Worm (Caenorhabditis elegans) whole organism, L1 larva: ENCODE data around the gene hsp-60.

Experiments
- C04F5.9 ChIP-seq: sonication (generic microtip); optimal IDR thresholded peaks from 2 replicates; lab custom pipeline; 2016; ENCODE audit warnings: missing genetic modification characterization, missing compliant biosample characterization
- C16A3.4 ChIP-seq: fragments of 150-350 bp; optimal IDR thresholded peaks from 2 replicates; lab custom pipeline; 2014; ENCODE audit warnings: missing biosample characterization, missing genetic modification characterization
- C34B4.2 ChIP-seq: sonication (generic microtip); optimal IDR thresholded peaks from 2 replicates; lab custom pipeline; 2017; ENCODE audit warnings: mild to moderate bottlenecking, missing genetic modification characterization, missing compliant biosample characterization
- F16B12.6 ChIP-seq: fragments of 150-350 bp; optimal IDR thresholded peaks from 2 replicates; lab custom pipeline; 2014; ENCODE audit warnings: missing biosample characterization, missing genetic modification characterization
- Y116A8C.19 ChIP-seq: sonication (generic microtip); optimal IDR thresholded peaks from 2 replicates; lab custom pipeline; 2016; ENCODE audit warnings: missing compliant biosample characterization, missing genetic modification characterization, borderline replicate concordance
- alr-1 ChIP-seq: fragments of 200-800 bp; sonication (Bioruptor generic); optimal IDR thresholded peaks from 2 replicates; lab custom pipeline; 2018; ENCODE audit warnings: borderline replicate concordance, mild to moderate bottlenecking, missing genetic modification characterization, missing compliant biosample characterization
- aly-2 ChIP-seq: fragments of 150-350 bp; optimal IDR thresholded peaks from 2 replicates; lab custom pipeline; 2014; ENCODE audit warnings: missing biosample characterization, missing genetic modification characterization
- ama-1 ChIP-seq: fragments of 150-350 bp; optimal IDR thresholded peaks from 2 replicates; lab custom pipeline; 2014
- ceh-82 ChIP-seq, 3 experiments: fragments of 150-350 bp in 1 of 3; sonication (generic microtip) in 2 of 3; optimal IDR thresholded peaks; 2 replicates each; lab custom pipeline; 2014 to 2017; ENCODE audit warnings: missing biosample characterization in 3 of 3, missing genetic modification characterization in 3 of 3
- ceh-90 ChIP-seq: sonication (generic microtip); optimal IDR thresholded peaks from 2 replicates; lab custom pipeline; 2016; ENCODE audit warnings: missing genetic modification characterization, missing compliant biosample characterization
- dsc-1 ChIP-seq: sonication (generic microtip); optimal IDR thresholded peaks from 2 replicates; lab custom pipeline; 2016; ENCODE audit warnings: mild to moderate bottlenecking, missing genetic modification characterization, missing compliant biosample characterization
- efl-1 ChIP-seq, 4 experiments: fragments of 150-350 bp; optimal IDR thresholded peaks in 3 of 4; peaks in 1 of 4; 1 replicate in 1 of 4; 2 replicates in 3 of 4; lab custom pipeline; 2014; ENCODE audit warnings: missing biosample characterization in 2 of 4, missing genetic modification characterization in 2 of 4, missing genetic modification reagents in 2 of 4
- efl-3 ChIP-seq: fragments of 200-800 bp; sonication (Bioruptor generic); optimal IDR thresholded peaks from 2 replicates; lab custom pipeline; 2018; ENCODE audit warnings: mild to moderate bottlenecking, missing genetic modification characterization, missing compliant biosample characterization
- fkh-4 ChIP-seq: sonication (generic microtip); optimal IDR thresholded peaks from 2 replicates; lab custom pipeline; 2016; ENCODE audit warnings: missing compliant biosample characterization, missing genetic modification characterization, borderline replicate concordance
- fkh-8 ChIP-seq: sonication (generic microtip); optimal IDR thresholded peaks from 2 replicates; lab custom pipeline; 2016; ENCODE audit warnings: mild to moderate bottlenecking, missing genetic modification characterization, missing compliant biosample characterization
- fos-1 ChIP-seq: fragments of 150-350 bp; optimal IDR thresholded peaks from 2 replicates; lab custom pipeline; 2014; ENCODE audit warnings: missing biosample characterization, missing genetic modification characterization
- grh-1 ChIP-seq: fragments of 200-800 bp; sonication (Bioruptor generic); IDR thresholded peaks from 2 replicates; pipeline ENCODE4 v1.3.6; 2022; ENCODE audit warnings: missing genetic modification reagents, missing genetic modification characterization, missing compliant biosample characterization
- hpl-2 ChIP-seq: fragments of 150-350 bp; optimal IDR thresholded peaks from 2 replicates; lab custom pipeline; 2014; ENCODE audit warnings: missing biosample characterization, missing genetic modification reagents, missing genetic modification characterization
- irx-1 ChIP-seq: sonication (generic microtip); optimal IDR thresholded peaks from 2 replicates; lab custom pipeline; 2016; ENCODE audit warnings: missing genetic modification characterization, missing compliant biosample characterization
- jun-1 ChIP-seq: fragments of 150-350 bp; optimal IDR thresholded peaks from 2 replicates; lab custom pipeline; 2014; ENCODE audit warnings: missing biosample characterization, missing genetic modification reagents, missing genetic modification characterization
- lin-39 ChIP-seq: fragments of 150-350 bp; optimal IDR thresholded peaks from 2 replicates; lab custom pipeline; 2014; ENCODE audit warnings: missing biosample characterization, missing genetic modification reagents, missing genetic modification characterization
- lsy-2 ChIP-seq, 2 experiments: fragments of 150-350 bp; optimal IDR thresholded peaks; 2 replicates each; lab custom pipeline; 2014; ENCODE audit warnings: missing biosample characterization in 2 of 2, missing genetic modification characterization in 2 of 2
- mab-9 ChIP-seq: fragments of 200-800 bp; sonication (Bioruptor generic); IDR thresholded peaks from 2 replicates; pipeline ENCODE4 v1.3.6; 2022; ENCODE audit warnings: missing genetic modification reagents, missing genetic modification characterization, missing compliant biosample characterization
- nhr-12 ChIP-seq: sonication (generic microtip); optimal IDR thresholded peaks from 2 replicates; lab custom pipeline; 2017; ENCODE audit warnings: missing biosample characterization, missing genetic modification characterization
- nhr-47 ChIP-seq: sonication (generic microtip); optimal IDR thresholded peaks from 2 replicates; lab custom pipeline; 2016; ENCODE audit warnings: mild to moderate bottlenecking, missing genetic modification characterization, moderate library complexity, missing compliant biosample characterization
- nhr-71 ChIP-seq: sonication (generic microtip); optimal IDR thresholded peaks from 2 replicates; lab custom pipeline; 2016; ENCODE audit warnings: mild to moderate bottlenecking, missing genetic modification characterization, moderate library complexity, missing compliant biosample characterization
- nhr-76 ChIP-seq: sonication (generic microtip); optimal IDR thresholded peaks from 2 replicates; lab custom pipeline; 2017; ENCODE audit warnings: missing biosample characterization, missing genetic modification characterization
- nhr-85 ChIP-seq: sonication (generic microtip); peaks from one replicate; lab custom pipeline; 2016; ENCODE audit warnings: missing genetic modification characterization, inconsistent platforms, missing compliant biosample characterization
- pag-3 ChIP-seq: sonication (generic microtip); optimal IDR thresholded peaks from 2 replicates; lab custom pipeline; 2017; ENCODE audit warnings: missing genetic modification characterization, mild to moderate bottlenecking, missing compliant biosample characterization, antibody characterized with exemption, borderline replicate concordance; ENCODE audit not compliant: insufficient read depth
- skn-1 ChIP-seq: fragments of 150-350 bp; optimal IDR thresholded peaks from 2 replicates; lab custom pipeline; 2014; ENCODE audit warnings: missing biosample characterization, missing genetic modification characterization
- swsn-7 ChIP-seq: sonication (generic microtip); optimal IDR thresholded peaks from 2 replicates; lab custom pipeline; 2016; ENCODE audit warnings: missing genetic modification characterization, missing compliant biosample characterization
- unc-30 ChIP-seq: sonication (generic microtip); optimal IDR thresholded peaks from 2 replicates; lab custom pipeline; 2017; ENCODE audit warnings: missing biosample characterization, missing genetic modification characterization
- unc-62 ChIP-seq: fragments of 150-350 bp; optimal IDR thresholded peaks from 2 replicates; lab custom pipeline; 2014; ENCODE audit warnings: missing biosample characterization, missing genetic modification reagents, missing genetic modification characterization
- unc-86 ChIP-seq: sonication (generic microtip); optimal IDR thresholded peaks from 2 replicates; lab custom pipeline; 2016; ENCODE audit warnings: missing genetic modification characterization, missing compliant biosample characterization
- xbp-1 ChIP-seq: sonication (generic microtip); optimal IDR thresholded peaks from 2 replicates; lab custom pipeline; 2016; ENCODE audit warnings: missing genetic modification characterization, missing compliant biosample characterization
- zag-1 ChIP-seq: fragments of 150-350 bp; optimal IDR thresholded peaks from 2 replicates; lab custom pipeline; 2014; ENCODE audit warnings: missing biosample characterization, missing genetic modification characterization

hsp-60 gene

ce11 chrIII:1619442-1619841 is at the start of gene hsp-60:
TSS of gene hsp-60 (plus strand) at chrIII:1619742.
- TF ChIP-seq lsy-2 (tag; optimal IDR thresholded peaks at IDR 0.05; lab: Kevin White, UChicago) (no peak), nhr-71 (no peak), unc-62 (GFP tag; lab: Kevin White, UChicago) (no peak), ceh-82 (tag; optimal IDR thresholded peaks at IDR 0.05; lab: Kevin White, UChicago) (no peak), lin-39 (tag; lab: Kevin White, UChicago) (no peak), zag-1 (no peak), aly-2 (tag; lab: Kevin White, UChicago) (no peak), F16B12.6 (tag; lab: Kevin White, UChicago) (no peak), C16A3.4 (no peak), mab-9 (no peak), irx-1 (tag; lab: Kevin White, UChicago) (no peak), nhr-47 (no peak), nhr-76 (tag; lab: Kevin White, UChicago) (no peak), efl-1 (optimal IDR thresholded peaks at IDR 0.05; lab: Kevin White, UChicago) (no peak), efl-1 (GFP tag; optimal IDR thresholded peaks at IDR 0.05 in 1 of 2; lab: Kevin White, UChicago) (no peak), hpl-2 (no peak), ceh-90 (tag; lab: Kevin White, UChicago) (no peak)

ce11 chrIII:1570006-1570405 is 49.5 kb upstream of the hsp-60 start, which contains the start of gene rep-1:
TSS of gene rep-1 (plus strand) at chrIII:1570306.
- TF ChIP-seq pag-3, result no peak
- TF ChIP-seq nhr-47, result no peak
- TF ChIP-seq xbp-1 (tag; lab: Kevin White, UChicago), result no peak
- no peak for TF ChIP-seq dsc-1 (tag; lab: Kevin White, UChicago)
- no peak for TF ChIP-seq ama-1
- no peak for TF ChIP-seq nhr-71
- no peak for TF ChIP-seq efl-3 (GFP tag; lab: Kevin White, UChicago)
- no peak for TF ChIP-seq irx-1 (tag; lab: Kevin White, UChicago)
- TF ChIP-seq fkh-4, result no peak
- TF ChIP-seq C04F5.9 (tag; lab: Kevin White, UChicago), result no peak
- no peak for TF ChIP-seq jun-1
- TF ChIP-seq unc-86 (tag; lab: Kevin White, UChicago), result no peak

ce11 chrIII:1575651-1576050 is 43.9 kb upstream of the hsp-60 start:
- TF ChIP-seq grh-1 (GFP tag; lab: Robert Waterston, UW), result no peak
- no peak for TF ChIP-seq swsn-7 (tag; lab: Kevin White, UChicago)
- no peak for TF ChIP-seq fos-1 (tag; lab: Kevin White, UChicago)
- TF ChIP-seq unc-30, result no peak

- TF ChIP-seq nhr-85 (tag; lab: Kevin White, UChicago), result peak; percentile 13
- TF ChIP-seq skn-1, result no peak
- TF ChIP-seq fkh-8 (tag; lab: Kevin White, UChicago), result no peak
- no peak for TF ChIP-seq swsn-7 (tag; lab: Kevin White, UChicago)
- TF ChIP-seq Y116A8C.19, result no peak
Observed at ce11 chrIII:1576451-1576850, 43.1 kb upstream of the hsp-60 start, which contains the start of gene Y22D7AL.7. TSS of gene Y22D7AL.7 (plus strand) at chrIII:1576751.

ce11 chrIII:1578566-1578965 is 41.0 kb upstream of the hsp-60 start:
- TF ChIP-seq nhr-12 (tag; lab: Kevin White, UChicago), result no peak
- no peak for TF ChIP-seq efl-1 (optimal IDR thresholded peaks at IDR 0.05; lab: Kevin White, UChicago)
- TF ChIP-seq efl-1 (GFP tag; optimal IDR thresholded peaks at IDR 0.05 in 1 of 2; lab: Kevin White, UChicago), result peak in 1 of 2 experiments; percentile 10
- TF ChIP-seq C34B4.2 (tag; lab: Kevin White, UChicago), result no peak
- TF ChIP-seq, all 84 proteins: peak for 1

- TF ChIP-seq nhr-47 (no peak), alr-1 (no peak)
Observed at ce11 chrIII:1579001-1579400, 40.5 kb upstream of the hsp-60 start.
